Fruit fly (Drosophila melanogaster) whole organism, embryonic: ENCODE measurements around the gene CG12010.
A peak's percentile ranks its signal among the peaks of the same experiment; 100 is the strongest.

Experiments
- ATbp ChIP-seq: fragments of 200-800 bp; sonication (Bioruptor generic); optimal IDR thresholded peaks from 2 replicates; lab custom pipeline; 2017; ENCODE audit warnings: missing biosample characterization, mild to moderate bottlenecking, missing genetic modification characterization, missing genetic modification reagents
- B-H2 ChIP-seq: fragments of 200-800 bp; sonication (Bioruptor generic); optimal IDR thresholded peaks from 2 replicates; lab custom pipeline; 2018; ENCODE audit warnings: missing biosample characterization, mild to moderate bottlenecking, missing genetic modification characterization
- Bgb ChIP-seq: fragments of 200-800 bp; sonication (Bioruptor generic); IDR thresholded peaks from 2 replicates; pipeline ENCODE4 v1.3.6; 2022; ENCODE audit warnings: missing biosample characterization, missing genetic modification characterization; ENCODE audit not compliant: partially characterized antibody
- CG10267 ChIP-seq: fragments of 200-800 bp; sonication (Bioruptor generic); optimal IDR thresholded peaks from 2 replicates; lab custom pipeline; 2018; ENCODE audit warnings: missing biosample characterization, mild to moderate bottlenecking, missing genetic modification characterization, moderate library complexity
- CG11560 ChIP-seq: fragments of 200-800 bp; sonication (Bioruptor generic); IDR thresholded peaks from 3 replicates; pipeline ENCODE4 v1.3.6; 2022; ENCODE audit warnings: missing biosample characterization, missing genetic modification characterization
- CG15514 ChIP-seq: fragments of 200-800 bp; sonication (Bioruptor generic); optimal IDR thresholded peaks from 3 replicates; lab custom pipeline; 2017; ENCODE audit warnings: missing biosample characterization, missing genetic modification characterization, mild to moderate bottlenecking, moderate library complexity, missing genetic modification reagents
- CG1603 ChIP-seq: fragments of 200-800 bp; sonication (Bioruptor generic); optimal IDR thresholded peaks from 2 replicates; lab custom pipeline; 2019; ENCODE audit warnings: missing biosample characterization, mild to moderate bottlenecking, missing genetic modification characterization, moderate library complexity
- CG17359 ChIP-seq: fragments of 200-800 bp; sonication (Bioruptor generic); optimal IDR thresholded peaks from 3 replicates; lab custom pipeline; 2018; ENCODE audit warnings: missing biosample characterization, mild to moderate bottlenecking, missing genetic modification characterization, moderate library complexity
- CG1792 ChIP-seq: fragments of 200-800 bp; sonication (Bioruptor generic); optimal IDR thresholded peaks from 2 replicates; lab custom pipeline; 2016; ENCODE audit warnings: missing biosample characterization, missing genetic modification characterization
- CG18262 ChIP-seq: fragments of 200-800 bp; optimal IDR thresholded peaks from 3 replicates; lab custom pipeline; 2019; ENCODE audit warnings: missing biosample characterization, mild to moderate bottlenecking, missing genetic modification characterization, moderate library complexity
- CG30403 ChIP-seq: fragments of 200-800 bp; sonication (Bioruptor generic); optimal IDR thresholded peaks from 3 replicates; lab custom pipeline; 2016; ENCODE audit warnings: missing biosample characterization, missing genetic modification characterization
- CG33213 ChIP-seq: fragments of 200-800 bp; sonication (Bioruptor generic); optimal IDR thresholded peaks from 3 replicates; lab custom pipeline; 2016; ENCODE audit warnings: missing biosample characterization, missing genetic modification characterization
- CG4282 ChIP-seq: fragments of 200-800 bp; sonication (Bioruptor generic); optimal IDR thresholded peaks from 2 replicates; lab custom pipeline; 2016; ENCODE audit warnings: missing biosample characterization, missing genetic modification characterization
- CG4854 ChIP-seq: fragments of 200-800 bp; sonication (Bioruptor generic); optimal IDR thresholded peaks from 2 replicates; lab custom pipeline; 2016; ENCODE audit warnings: missing biosample characterization, missing genetic modification characterization, inconsistent platforms
- CG7372 ChIP-seq: fragments of 200-800 bp; sonication (Bioruptor generic); IDR thresholded peaks from 2 replicates; pipeline ENCODE4 v1.3.6; 2022; ENCODE audit warnings: missing biosample characterization, missing genetic modification characterization
- CG8765 ChIP-seq: fragments of 200-800 bp; sonication (Bioruptor generic); IDR thresholded peaks from 2 replicates; pipeline ENCODE4 v1.3.6; 2022; ENCODE audit warnings: missing biosample characterization, missing genetic modification characterization
- CG9932 ChIP-seq: fragments of 200-800 bp; sonication (Bioruptor generic); IDR thresholded peaks from 2 replicates; pipeline ENCODE4 v1.3.6; 2022; ENCODE audit warnings: missing biosample characterization, missing genetic modification characterization
- CoRest ChIP-seq: fragments of 200-800 bp; sonication (Bioruptor generic); optimal IDR thresholded peaks from 3 replicates; lab custom pipeline; 2018; ENCODE audit warnings: missing biosample characterization, mild to moderate bottlenecking, missing genetic modification characterization, moderate library complexity
- Dad ChIP-seq: fragments of 200-800 bp; sonication (Bioruptor generic); optimal IDR thresholded peaks from 3 replicates; lab custom pipeline; 2016; ENCODE audit warnings: missing biosample characterization, missing genetic modification characterization
- Fer1 ChIP-seq: fragments of 200-800 bp; sonication (Bioruptor generic); optimal IDR thresholded peaks from 2 replicates; lab custom pipeline; 2017; ENCODE audit warnings: missing biosample characterization, mild to moderate bottlenecking, missing genetic modification characterization
- Fer3 ChIP-seq: fragments of 200-800 bp; sonication (Bioruptor generic); optimal IDR thresholded peaks from 2 replicates; lab custom pipeline; 2018; ENCODE audit warnings: missing biosample characterization, mild to moderate bottlenecking, missing genetic modification characterization, moderate library complexity
- Hmr ChIP-seq: fragments of 200-800 bp; sonication (Bioruptor generic); optimal IDR thresholded peaks from 3 replicates; lab custom pipeline; 2017; ENCODE audit warnings: mild to moderate bottlenecking, missing biosample characterization, missing genetic modification reagents, missing genetic modification characterization
- Lpt ChIP-seq: fragments of >200 bp; optimal IDR thresholded peaks from 2 replicates; lab custom pipeline; 2018; ENCODE audit warnings: missing biosample characterization, missing genetic modification characterization
- MESR4 ChIP-seq: fragments of 200-800 bp; sonication (Bioruptor generic); optimal IDR thresholded peaks from 2 replicates; lab custom pipeline; 2018; ENCODE audit warnings: missing biosample characterization, mild to moderate bottlenecking, missing genetic modification characterization, moderate library complexity
- Rfx ChIP-seq: fragments of 200-800 bp; sonication (Bioruptor generic); IDR thresholded peaks from 2 replicates; pipeline ENCODE4 v1.3.6; 2022; ENCODE audit warnings: missing biosample characterization, missing genetic modification characterization
- amos ChIP-seq: fragments of 200-800 bp; sonication (Bioruptor generic); IDR thresholded peaks from 2 replicates; pipeline ENCODE4 v1.3.6; 2022; ENCODE audit warnings: missing biosample characterization, missing genetic modification characterization; ENCODE audit not compliant: partially characterized antibody
- aop ChIP-seq: fragments of 200-800 bp; sonication (Bioruptor generic); IDR thresholded peaks from 2 replicates; pipeline ENCODE4 v1.3.6; 2022; ENCODE audit warnings: missing biosample characterization, missing genetic modification characterization
- ase ChIP-seq: fragments of 200-800 bp; sonication (Bioruptor generic); IDR thresholded peaks from 3 replicates; pipeline ENCODE4 v1.3.6; 2022; ENCODE audit warnings: missing biosample characterization, missing genetic modification characterization
- bbx ChIP-seq: fragments of 200-800 bp; sonication (Bioruptor generic); IDR thresholded peaks from 2 replicates; pipeline ENCODE4 v1.3.6; 2022; ENCODE audit warnings: missing biosample characterization, missing genetic modification characterization; ENCODE audit not compliant: partially characterized antibody
- chinmo ChIP-seq: fragments of 200-800 bp; sonication (Bioruptor generic); IDR thresholded peaks from 4 replicates; pipeline ENCODE4 v1.3.6; 2022; ENCODE audit warnings: missing biosample characterization, missing genetic modification characterization; ENCODE audit not compliant: partially characterized antibody
- croc ChIP-seq: fragments of 200-800 bp; sonication (Bioruptor generic); conservative IDR thresholded peaks from 3 replicates; pipeline ENCODE4 v1.3.6; 2022; ENCODE audit warnings: missing biosample characterization, missing genetic modification characterization
- dpn ChIP-seq, 2 experiments: fragments of 200-800 bp; sonication (Bioruptor generic); optimal IDR thresholded peaks; 3 replicates each; lab custom pipeline; 2016; ENCODE audit warnings: missing biosample characterization in 2 of 2, missing genetic modification characterization in 2 of 2
- fd96Cb ChIP-seq: fragments of 200-800 bp; sonication (Bioruptor generic); optimal IDR thresholded peaks from 2 replicates; lab custom pipeline; 2018; ENCODE audit warnings: missing biosample characterization, mild to moderate bottlenecking, missing genetic modification characterization, moderate library complexity
- gem ChIP-seq: fragments of 200-800 bp; sonication (Bioruptor generic); optimal IDR thresholded peaks from 2 replicates; lab custom pipeline; 2019; ENCODE audit warnings: missing biosample characterization, mild to moderate bottlenecking, missing genetic modification characterization, moderate library complexity
- gfzf ChIP-seq: fragments of 200-800 bp; sonication (Bioruptor generic); optimal IDR thresholded peaks from 2 replicates; lab custom pipeline; 2016; ENCODE audit warnings: missing biosample characterization, mild to moderate bottlenecking, missing genetic modification characterization, moderate library complexity
- grau ChIP-seq: fragments of 200-800 bp; optimal IDR thresholded peaks from 3 replicates; lab custom pipeline; 2019; ENCODE audit warnings: missing biosample characterization, mild to moderate bottlenecking, missing genetic modification characterization, moderate library complexity
- kay ChIP-seq: fragments of 200-800 bp; sonication (Bioruptor generic); optimal IDR thresholded peaks from 2 replicates; lab custom pipeline; 2016; ENCODE audit warnings: missing biosample characterization, missing genetic modification characterization
- odd ChIP-seq: fragments of 200-800 bp; sonication (Bioruptor generic); optimal IDR thresholded peaks from 2 replicates; lab custom pipeline; 2017; ENCODE audit warnings: missing biosample characterization, mild to moderate bottlenecking, missing genetic modification characterization
- psq ChIP-seq: fragments of 200-800 bp; sonication (Bioruptor generic); optimal IDR thresholded peaks from 2 replicates; lab custom pipeline; 2017; ENCODE audit warnings: missing biosample characterization, missing genetic modification characterization
- scrt ChIP-seq: fragments of 200-800 bp; sonication (Bioruptor generic); optimal IDR thresholded peaks from 2 replicates; lab custom pipeline; 2018; ENCODE audit warnings: missing biosample characterization, mild to moderate bottlenecking, missing genetic modification characterization, moderate library complexity
- seq ChIP-seq: fragments of 200-800 bp; sonication (Bioruptor generic); IDR thresholded peaks from 2 replicates; pipeline ENCODE4 v1.3.6; 2022; ENCODE audit warnings: missing biosample characterization, missing genetic modification characterization
- sima ChIP-seq: fragments of 200-800 bp; sonication (Bioruptor generic); optimal IDR thresholded peaks from 2 replicates; lab custom pipeline; 2016; ENCODE audit warnings: missing biosample characterization, missing genetic modification characterization
- slp2 ChIP-seq: fragments of 200-800 bp; sonication (Bioruptor generic); optimal IDR thresholded peaks from 2 replicates; lab custom pipeline; 2016; ENCODE audit warnings: missing biosample characterization, missing genetic modification characterization
- sr ChIP-seq: fragments of 200-800 bp; sonication (Bioruptor generic); IDR thresholded peaks from 3 replicates; pipeline ENCODE4 v1.3.6; 2022; ENCODE audit warnings: missing biosample characterization, missing genetic modification characterization
- tap ChIP-seq: fragments of 200-800 bp; optimal IDR thresholded peaks from 3 replicates; lab custom pipeline; 2019; ENCODE audit warnings: missing biosample characterization, mild to moderate bottlenecking, missing genetic modification characterization, moderate library complexity
- tup ChIP-seq: fragments of 200-800 bp; sonication (Bioruptor generic); optimal IDR thresholded peaks from 2 replicates; lab custom pipeline; 2016; ENCODE audit warnings: missing biosample characterization, mild to moderate bottlenecking, missing genetic modification characterization, moderate library complexity
- tx ChIP-seq: fragments of 200-800 bp; sonication (Bioruptor generic); optimal IDR thresholded peaks from 2 replicates; lab custom pipeline; 2016; ENCODE audit warnings: missing biosample characterization, missing genetic modification characterization
- zen2 ChIP-seq: fragments of 200-800 bp; sonication (Bioruptor generic); IDR thresholded peaks from 3 replicates; pipeline ENCODE4 v1.3.6; 2022; ENCODE audit warnings: missing biosample characterization, missing genetic modification characterization; ENCODE audit not compliant: partially characterized antibody

Gene CG12010

dm6 chr3L:3334784-3335183, 39.3 kb upstream of the CG12010 start, which contains the start of gene CG14969 (continued):
- TF ChIP-seq CG1603 (tag; lab: Kevin White, UChicago), result peak; percentile 70
- TF ChIP-seq sima (GFP tag; lab: Kevin White, UChicago), result no peak
- TF ChIP-seq Fer1 (GFP tag; lab: Kevin White, UChicago), result no peak
- TF ChIP-seq CG10267 (tag; lab: Kevin White, UChicago), result peak; percentile 9
- no peak for TF ChIP-seq aop
- TF ChIP-seq Bgb, result peak; percentile 45; the same call in 1 of the 2 replicates
- TF ChIP-seq CG15514 (GFP tag; lab: Kevin White, UChicago), result peak; percentile 43
- no peak for TF ChIP-seq CG4854 (GFP tag; lab: Kevin White, UChicago)
- no peak for TF ChIP-seq zen2 (GFP tag; lab: Robert Waterston, UW)
- TF ChIP-seq CG33213 (GFP tag; lab: Kevin White, UChicago), result peak; percentile 51
- peak; percentile 15 for TF ChIP-seq CoRest (tag; lab: Kevin White, UChicago)
- no peak for TF ChIP-seq CG11560 (tag; lab: Robert Waterston, UW)
- TF ChIP-seq CG1792 (GFP tag; lab: Kevin White, UChicago), result no peak
- no peak for TF ChIP-seq ATbp (GFP tag; lab: Kevin White, UChicago)
- TF ChIP-seq Fer3 (tag; lab: Kevin White, UChicago), result no peak
- TF ChIP-seq ase, result no peak
- no peak for TF ChIP-seq seq (GFP tag; lab: Robert Waterston, UW)
- TF ChIP-seq kay (GFP tag; lab: Kevin White, UChicago), result no peak
- TF ChIP-seq bbx (GFP tag; lab: Robert Waterston, UW), result peak; percentile 48; the same call in 1 of the 2 replicates
- peak; percentile 28 for TF ChIP-seq MESR4
- TF ChIP-seq dpn (GFP tag; optimal IDR thresholded peaks at IDR 0.05; lab: Kevin White, UChicago), result peak in 1 of 2 experiments; percentile 32
- TF ChIP-seq odd (GFP tag; lab: Kevin White, UChicago), result no peak
- peak; percentile 40 for TF ChIP-seq gfzf
- no peak for TF ChIP-seq CG8765 (GFP tag; lab: Robert Waterston, UW)
- TF ChIP-seq scrt, result no peak
- no peak for TF ChIP-seq chinmo (GFP tag; lab: Robert Waterston, UW)

DNA sequence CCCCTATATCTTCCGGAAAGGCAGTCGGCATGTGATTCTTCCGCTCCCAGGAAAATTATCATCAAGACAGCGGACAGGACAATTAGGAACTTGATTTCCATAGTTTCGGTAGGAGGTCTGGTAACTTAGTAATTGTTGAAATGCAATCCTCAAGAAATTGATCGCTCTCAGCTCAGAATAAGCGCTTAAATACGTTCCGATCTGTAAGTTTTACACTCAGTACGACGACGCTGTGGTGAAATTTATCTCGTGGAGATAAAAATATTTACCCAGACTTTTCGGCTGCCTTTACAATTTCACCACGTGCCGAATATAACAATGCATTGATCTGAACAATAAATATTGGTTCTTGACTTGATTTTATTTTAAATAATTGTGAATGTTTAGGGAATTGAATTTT, 38.4 kb upstream of the CG12010 start, which contains the start of gene Drsl1:
Drsl1 (minus strand) TSS at position 101 of the 400 bp plus-strand sequence.
- TF ChIP-seq CG4282 (GFP tag; lab: Kevin White, UChicago), result no peak
- no peak for TF ChIP-seq slp2 (GFP tag; lab: Kevin White, UChicago)
- no peak for TF ChIP-seq amos (GFP tag; lab: Robert Waterston, UW)
- TF ChIP-seq CG7372 (GFP tag; lab: Robert Waterston, UW), result no peak
- no peak for TF ChIP-seq sr (GFP tag; lab: Robert Waterston, UW)
- no peak for TF ChIP-seq grau
- no peak for TF ChIP-seq Dad (GFP tag; lab: Kevin White, UChicago)
- TF ChIP-seq Hmr (GFP tag; lab: Kevin White, UChicago), result no peak

DNA sequence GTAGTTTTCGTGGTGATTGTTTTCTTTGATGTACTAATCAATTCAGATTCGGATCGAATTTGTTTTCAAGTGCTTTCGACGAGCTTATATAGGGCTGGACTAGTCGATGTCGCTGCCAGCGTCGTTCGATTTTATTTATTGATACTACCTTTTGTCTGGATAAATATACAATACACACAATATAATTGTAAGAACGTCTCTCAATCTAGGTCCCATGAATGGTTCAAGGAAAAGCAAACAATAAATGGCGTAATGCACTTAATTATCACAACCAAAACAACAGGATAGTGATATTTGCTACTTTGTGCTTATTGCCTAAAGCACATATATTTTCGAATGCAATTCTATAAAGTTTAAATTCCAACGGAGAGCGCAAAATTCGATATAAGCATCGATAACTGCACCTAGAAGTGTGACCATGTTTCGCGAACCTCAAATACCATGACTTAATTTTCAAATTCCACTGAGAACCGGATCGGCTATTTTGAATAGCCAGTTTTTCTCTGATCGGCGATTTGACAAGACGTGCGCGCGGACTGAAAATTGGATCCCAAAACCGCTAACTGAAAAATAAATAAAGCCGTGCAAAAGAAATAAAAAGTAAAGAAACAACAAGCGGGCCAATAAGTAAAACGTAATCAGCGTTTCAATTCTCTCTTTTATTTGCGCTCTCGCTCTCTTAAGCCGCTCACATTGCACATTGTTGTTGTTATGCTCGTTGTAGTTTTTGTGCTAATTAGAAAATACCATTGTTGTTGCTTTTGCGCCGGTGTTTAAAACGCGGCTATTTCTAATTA, 37.5 kb upstream of the CG12010 start, which contains the start of the genes Drsl6 and kst:
Drsl6 (minus strand) TSS at position 51 of the 797 bp plus-strand sequence.
kst (plus strand) TSS at position 493 of the 797 bp plus-strand sequence.
- no peak for TF ChIP-seq tup (GFP tag; lab: Kevin White, UChicago)
- TF ChIP-seq fd96Cb (tag; lab: Kevin White, UChicago), result no peak
- peak; percentile 46 for TF ChIP-seq B-H2 (GFP tag; lab: Kevin White, UChicago)
- TF ChIP-seq psq (GFP tag; lab: Kevin White, UChicago), result no peak
- peak; percentile 34 for TF ChIP-seq CG17359
- TF ChIP-seq gem, result peak; percentile 79
- no peak for TF ChIP-seq Lpt
- TF ChIP-seq tap (tag; lab: Kevin White, UChicago), result no peak
- no peak for TF ChIP-seq tx (GFP tag; lab: Kevin White, UChicago)
- TF ChIP-seq CG30403 (GFP tag; lab: Kevin White, UChicago), result no peak
- peak; percentile 49; the same call in 1 of the 2 replicates for TF ChIP-seq Rfx
- peak; percentile 17 for TF ChIP-seq CG18262 (tag; lab: Kevin White, UChicago)
- no peak for TF ChIP-seq croc (GFP tag; lab: Robert Waterston, UW)
- no peak for TF ChIP-seq CG9932
